Worm (Caenorhabditis elegans) whole organism, L4 larva: ENCODE results near the gene nkcc-1.
A peak's percentile ranks its signal among the peaks of the same experiment; 100 is the strongest.

ENCODE experiments used
- F10B5.3 ChIP-seq: sonication (generic microtip); optimal IDR thresholded peaks from 2 replicates; lab custom pipeline; 2016; ENCODE audit warnings: mild to moderate bottlenecking, missing genetic modification characterization, missing compliant biosample characterization
- F49E8.2 ChIP-seq: sonication (generic microtip); optimal IDR thresholded peaks from 2 replicates; lab custom pipeline; 2016; ENCODE audit warnings: missing compliant biosample characterization, mild to moderate bottlenecking, missing genetic modification characterization, borderline replicate concordance
- T26A8.4 ChIP-seq: fragments of 200-800 bp; sonication (Bioruptor generic); IDR thresholded peaks from 2 replicates; pipeline ENCODE4 v1.3.6; 2022; ENCODE audit warnings: missing genetic modification characterization, missing compliant biosample characterization
- Y105C5A.15 ChIP-seq: fragments of 200-800 bp; sonication (Bioruptor generic); IDR thresholded peaks from 2 replicates; pipeline ENCODE4 v1.3.6; 2022; ENCODE audit warnings: missing genetic modification characterization, missing compliant biosample characterization
- Y48G9A.11 ChIP-seq: fragments of 200-800 bp; sonication (Bioruptor generic); IDR thresholded peaks from 2 replicates; pipeline ENCODE4 v1.3.6; 2022; ENCODE audit warnings: missing genetic modification reagents, missing genetic modification characterization, missing compliant biosample characterization
- ceh-20 ChIP-seq: fragments of 200-800 bp; sonication (Bioruptor generic); IDR thresholded peaks from 2 replicates; pipeline ENCODE4 v1.3.6; 2022; ENCODE audit warnings: missing genetic modification reagents, missing genetic modification characterization, missing compliant biosample characterization
- ceh-44 ChIP-seq: fragments of 200-800 bp; sonication (Bioruptor generic); IDR thresholded peaks from 2 replicates; pipeline ENCODE4 v1.3.6; 2022; ENCODE audit warnings: missing genetic modification reagents, missing genetic modification characterization, missing compliant biosample characterization
- daf-12 ChIP-seq: fragments of 150-350 bp; optimal IDR thresholded peaks from 2 replicates; lab custom pipeline; 2014; ENCODE audit warnings: missing biosample characterization, missing genetic modification reagents, missing genetic modification characterization
- daf-16 ChIP-seq, 3 experiments: sonication (generic microtip); optimal IDR thresholded peaks; 2 replicates each; lab custom pipeline; 2016 to 2017; ENCODE audit warnings: missing genetic modification characterization in 3 of 3, missing genetic modification reagents in 3 of 3, mild to moderate bottlenecking in 2 of 3, missing compliant biosample characterization in 2 of 3, missing biosample characterization in 1 of 3, moderate library complexity in 1 of 3
- daf-8 ChIP-seq: fragments of 200-800 bp; sonication (Bioruptor generic); IDR thresholded peaks from 2 replicates; pipeline ENCODE4 v1.3.6; 2022; ENCODE audit warnings: missing genetic modification characterization, missing compliant biosample characterization
- dmd-6 ChIP-seq: fragments of 200-800 bp; sonication (Bioruptor generic); IDR thresholded peaks from 2 replicates; pipeline ENCODE4 v1.3.6; 2022; ENCODE audit warnings: missing genetic modification reagents, missing genetic modification characterization, missing compliant biosample characterization
- dmd-8 ChIP-seq: fragments of 200-800 bp; sonication (Bioruptor generic); IDR thresholded peaks from 2 replicates; pipeline ENCODE4 v1.3.6; 2022; ENCODE audit warnings: missing genetic modification characterization, missing compliant biosample characterization
- dve-1 ChIP-seq: sonication (generic microtip); optimal IDR thresholded peaks from 2 replicates; lab custom pipeline; 2017; ENCODE audit warnings: antibody characterized with exemption, mild to moderate bottlenecking, missing genetic modification characterization, missing compliant biosample characterization; ENCODE audit not compliant: insufficient read depth
- fos-1 ChIP-seq: fragments of 150-350 bp; optimal IDR thresholded peaks from 2 replicates; lab custom pipeline; 2014; ENCODE audit warnings: missing biosample characterization, missing genetic modification characterization
- hlh-11 ChIP-seq: fragments of 200-800 bp; sonication (Bioruptor generic); optimal IDR thresholded peaks from 2 replicates; lab custom pipeline; 2018; ENCODE audit warnings: mild to moderate bottlenecking, missing genetic modification characterization, missing compliant biosample characterization
- lin-13 ChIP-seq: fragments of 150-350 bp; optimal IDR thresholded peaks from 2 replicates; lab custom pipeline; 2014; ENCODE audit warnings: missing biosample characterization, missing genetic modification reagents, missing genetic modification characterization
- lin-15B ChIP-seq: fragments of 150-350 bp; sonication (generic microtip); optimal IDR thresholded peaks from 3 replicates; lab custom pipeline; 2014; ENCODE audit warnings: missing biosample characterization, missing genetic modification characterization
- lin-38 ChIP-seq: fragments of 200-800 bp; sonication (Bioruptor generic); IDR thresholded peaks from 2 replicates; pipeline ENCODE4 v1.3.6; 2022; ENCODE audit warnings: missing genetic modification reagents, missing genetic modification characterization, missing compliant biosample characterization
- lir-3 ChIP-seq: sonication (generic microtip); optimal IDR thresholded peaks from 2 replicates; lab custom pipeline; 2016; ENCODE audit warnings: mild to moderate bottlenecking, missing genetic modification characterization, missing compliant biosample characterization
- lsy-2 ChIP-seq, 2 experiments: fragments of 150-350 bp in 1 of 2; sonication (generic microtip) in 1 of 2; optimal IDR thresholded peaks; 2 replicates each; lab custom pipeline; 2014 to 2017; ENCODE audit warnings: missing biosample characterization in 2 of 2, missing genetic modification characterization in 2 of 2
- madf-9 ChIP-seq: fragments of 200-800 bp; sonication (Bioruptor generic); conservative IDR thresholded peaks from 2 replicates; pipeline ENCODE4 v1.3.6; 2022; ENCODE audit warnings: missing genetic modification reagents, missing genetic modification characterization, missing compliant biosample characterization
- mep-1 ChIP-seq: fragments of 150-350 bp; sonication (generic microtip); optimal IDR thresholded peaks from 3 replicates; lab custom pipeline; 2014; ENCODE audit warnings: missing biosample characterization, missing genetic modification characterization
- mes-2 ChIP-seq: sonication (generic microtip); optimal IDR thresholded peaks from 2 replicates; lab custom pipeline; 2016; ENCODE audit warnings: missing genotype, mild to moderate bottlenecking, missing genetic modification characterization, missing compliant biosample characterization; ENCODE audit not compliant: poor library complexity, severe bottlenecking
- nhr-41 ChIP-seq: fragments of 200-800 bp; sonication (Bioruptor generic); IDR thresholded peaks from 2 replicates; pipeline ENCODE4 v1.3.6; 2022; ENCODE audit warnings: missing genetic modification reagents, missing genetic modification characterization, missing compliant biosample characterization
- nhr-6 ChIP-seq: fragments of 150-350 bp; optimal IDR thresholded peaks from 2 replicates; lab custom pipeline; 2014; ENCODE audit warnings: missing biosample characterization, missing genetic modification characterization
- nhr-76 ChIP-seq: fragments of 150-350 bp; optimal IDR thresholded peaks from 2 replicates; lab custom pipeline; 2014; ENCODE audit warnings: missing biosample characterization, missing genetic modification characterization
- pqm-1 ChIP-seq: sonication (generic microtip); optimal IDR thresholded peaks from 2 replicates; lab custom pipeline; 2017; ENCODE audit warnings: missing biosample characterization, missing genetic modification characterization
- snpc-1.2 ChIP-seq: fragments of 200-800 bp; sonication (Bioruptor generic); IDR thresholded peaks from 2 replicates; pipeline ENCODE4 v1.3.6; 2022; ENCODE audit warnings: missing genetic modification reagents, missing genetic modification characterization, missing compliant biosample characterization
- unc-39 ChIP-seq: sonication (generic microtip); optimal IDR thresholded peaks from 2 replicates; lab custom pipeline; 2017; ENCODE audit warnings: missing biosample characterization, missing genetic modification characterization
- zfp-3 ChIP-seq: fragments of 200-800 bp; sonication (Bioruptor generic); conservative IDR thresholded peaks from 2 replicates; pipeline ENCODE4 v1.3.6; 2022; ENCODE audit warnings: missing genetic modification reagents, missing genetic modification characterization, missing compliant biosample characterization

Gene nkcc-1

DNA sequence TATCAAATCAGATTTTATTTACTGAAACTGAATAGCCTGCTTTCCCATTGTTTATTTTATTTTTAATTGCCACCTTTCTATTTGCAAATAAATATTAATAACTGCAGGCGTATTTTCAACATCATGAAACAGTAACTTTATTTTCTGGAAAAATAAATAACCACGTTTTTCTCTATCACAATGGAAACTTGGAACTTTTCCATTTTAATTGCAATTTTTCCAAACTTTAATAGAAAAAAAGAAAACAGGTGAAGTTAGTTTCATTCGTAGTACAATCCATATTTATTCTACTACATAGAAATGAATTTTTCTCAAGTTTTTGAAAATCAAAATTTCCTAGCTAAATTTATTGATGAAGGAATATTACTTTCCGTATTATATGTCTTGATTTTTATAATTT lies 5.2 kb upstream of the nkcc-1 start, which contains the start of gene srz-42:
srz-42 (plus strand) TSS at position 301 of the 400 bp plus-strand sequence.
- TF ChIP-seq dmd-6 (GFP tag; lab: Robert Waterston, UW) (no peak), mep-1 (tag; lab: Kevin White, UChicago) (no peak), fos-1 (no peak), dmd-8 (GFP tag; lab: Robert Waterston, UW) (no peak), nhr-76 (tag; lab: Kevin White, UChicago) (no peak), pqm-1 (no peak), T26A8.4 (no peak)

DNA sequence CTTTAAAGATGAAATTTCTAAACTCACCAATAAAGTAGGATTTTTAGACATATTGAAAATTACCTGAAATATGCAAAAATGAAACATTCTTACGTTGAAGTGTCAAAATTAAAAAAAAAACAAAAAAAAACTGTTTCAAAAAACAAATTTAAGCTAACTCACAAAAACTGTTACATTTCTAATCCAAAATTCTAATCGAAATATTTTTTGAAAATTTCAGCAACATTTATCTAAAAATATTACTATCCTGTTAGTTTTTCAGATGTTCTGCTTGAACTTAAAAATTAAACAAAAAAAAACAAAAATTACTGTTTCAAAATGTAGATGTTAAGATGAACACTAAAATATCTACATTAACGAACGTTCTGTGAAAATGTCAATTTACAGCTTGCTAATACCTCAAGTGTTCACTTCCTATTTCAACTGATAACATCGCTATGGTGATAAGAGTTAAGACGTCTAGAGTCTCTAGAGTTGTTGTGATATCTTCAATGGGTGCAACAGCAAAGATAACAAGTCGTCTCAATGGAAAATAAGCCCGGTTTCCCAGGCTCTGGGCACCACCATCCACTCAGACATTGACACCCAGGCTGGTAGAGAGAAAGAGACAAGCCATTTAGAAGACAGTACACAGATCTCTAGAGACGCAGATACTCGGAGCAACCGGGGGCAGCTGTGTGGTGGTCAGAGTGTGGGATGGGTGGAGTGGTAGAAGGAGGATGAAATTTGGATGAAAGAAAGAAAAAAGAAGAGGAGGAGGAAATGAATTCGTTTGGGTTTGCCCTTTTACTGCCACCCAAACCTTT lies 4.2 kb upstream of the nkcc-1 start, which contains the start of gene H12I19.115:
H12I19.115 (minus strand) TSS at position 51 of the 806 bp plus-strand sequence.
- TF ChIP-seq ceh-44, result no peak
- TF ChIP-seq daf-16 (GFP tag; optimal IDR thresholded peaks at IDR 0.05; lab: Kevin White, UChicago), result no peak
- TF ChIP-seq daf-16 (tag; optimal IDR thresholded peaks at IDR 0.05; lab: Kevin White, UChicago), result peak; percentile 53
- TF ChIP-seq pqm-1, result peak; percentile 60

DNA sequence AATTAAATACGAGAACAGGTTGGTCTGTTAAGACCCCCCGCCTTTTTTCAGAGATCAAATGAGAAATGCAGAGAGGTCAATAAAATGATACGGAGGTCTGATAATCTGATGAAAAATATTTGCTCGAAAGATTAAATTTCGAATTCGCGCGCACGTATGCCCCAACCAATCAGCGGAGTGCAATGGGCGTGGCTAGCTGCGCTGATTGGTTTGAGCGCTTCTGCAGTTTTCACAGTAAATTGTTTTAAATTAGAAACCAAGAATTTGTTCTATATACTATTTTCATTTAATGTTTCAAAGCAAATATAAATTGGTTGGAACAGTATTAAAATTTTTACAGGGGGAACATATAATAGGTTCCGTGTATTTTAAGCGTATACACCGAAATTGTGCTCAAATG lies 4.5 kb downstream of the nkcc-1 start:
- no peak for TF ChIP-seq zfp-3 (GFP tag; lab: Robert Waterston, UW)

DNA sequence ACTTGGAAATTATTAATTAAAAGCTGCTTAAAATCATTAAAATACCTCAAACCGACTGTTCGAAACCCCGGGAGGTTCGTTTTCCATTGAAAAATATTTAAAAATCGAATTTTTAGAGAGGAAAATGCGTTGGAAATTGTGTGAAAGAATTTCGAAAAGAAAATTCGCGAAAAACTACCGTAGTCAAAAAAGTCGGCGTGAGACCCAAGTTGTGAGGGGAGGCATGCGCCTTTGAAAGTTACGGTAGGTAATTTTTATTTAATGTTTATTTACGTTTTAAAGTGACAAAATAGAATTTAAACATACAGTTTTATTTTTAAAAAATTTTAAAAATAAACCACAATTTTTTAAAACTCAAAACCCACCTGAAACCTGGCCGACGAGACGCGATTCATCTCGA lies 8.3 kb downstream of the nkcc-1 start:
- TF ChIP-seq Y105C5A.15 (GFP tag; lab: Robert Waterston, UW) (no peak), lin-38 (peak; percentile 27; the same call in 1 of the 2 replicates), mes-2 (tag; lab: Kevin White, UChicago) (no peak), snpc-1.2 (GFP tag; lab: Robert Waterston, UW) (peak; percentile 96), lsy-2 (tag; optimal IDR thresholded peaks at IDR 0.05; lab: Kevin White, UChicago) (peak in 1 of 2 experiments; percentile 57), madf-9 (GFP tag; lab: Robert Waterston, UW) (no peak), daf-8 (no peak), nhr-6 (tag; lab: Kevin White, UChicago) (no peak), unc-39 (tag; lab: Kevin White, UChicago) (no peak), F49E8.2 (tag; lab: Kevin White, UChicago) (peak; percentile 51)

DNA sequence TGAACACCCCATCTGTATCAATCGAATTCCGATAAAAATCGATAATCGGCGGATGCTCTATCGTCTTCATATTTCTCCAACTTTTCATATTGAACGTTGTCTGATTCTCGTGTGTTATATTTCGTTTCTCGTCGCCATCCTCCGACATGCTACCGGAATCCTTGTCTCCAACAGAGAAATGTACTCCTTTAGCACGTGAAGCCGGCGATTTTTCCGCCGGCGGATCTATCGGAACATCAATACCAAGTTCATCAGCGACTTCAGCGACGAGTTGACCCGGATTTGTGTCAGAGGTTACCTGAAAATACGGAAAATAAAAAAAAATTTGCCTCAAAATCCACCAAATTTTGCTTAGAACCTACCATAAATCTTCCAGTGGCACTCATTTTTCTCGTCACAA lies 8.8 kb downstream of the nkcc-1 start:
- TF ChIP-seq nhr-41 (no peak), snpc-1.2 (GFP tag; lab: Robert Waterston, UW) (peak; percentile 62; the same call in 1 of the 2 replicates), dve-1 (tag; lab: Kevin White, UChicago) (no peak)

DNA sequence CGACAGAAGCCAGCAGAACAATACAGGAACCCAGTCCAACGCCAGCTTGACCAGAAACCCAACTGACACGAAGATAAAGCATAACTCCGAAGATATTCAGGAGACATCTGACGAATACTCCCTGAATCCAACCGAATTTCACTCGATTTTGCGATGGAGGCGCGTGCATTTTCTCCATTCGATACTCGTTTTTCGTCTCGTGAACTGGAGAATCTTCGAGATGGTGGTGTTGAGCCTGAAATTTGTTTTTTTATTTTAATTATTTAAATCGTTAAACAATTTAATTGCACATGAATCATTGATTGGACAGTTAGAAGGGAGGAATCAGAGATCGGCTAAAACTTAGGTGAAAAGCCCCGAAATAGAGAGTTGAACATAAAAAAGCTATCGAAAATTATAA lies 9.5 kb downstream of the nkcc-1 start:
- TF ChIP-seq daf-12 (tag; lab: Kevin White, UChicago), result no peak
- TF ChIP-seq ceh-20, result no peak
- TF ChIP-seq snpc-1.2 (GFP tag; lab: Robert Waterston, UW), result peak; percentile 79; the same call in 1 of the 2 replicates
- no peak for TF ChIP-seq fos-1
- TF ChIP-seq mep-1 (tag; lab: Kevin White, UChicago), result no peak
- no peak for TF ChIP-seq Y48G9A.11

DNA sequence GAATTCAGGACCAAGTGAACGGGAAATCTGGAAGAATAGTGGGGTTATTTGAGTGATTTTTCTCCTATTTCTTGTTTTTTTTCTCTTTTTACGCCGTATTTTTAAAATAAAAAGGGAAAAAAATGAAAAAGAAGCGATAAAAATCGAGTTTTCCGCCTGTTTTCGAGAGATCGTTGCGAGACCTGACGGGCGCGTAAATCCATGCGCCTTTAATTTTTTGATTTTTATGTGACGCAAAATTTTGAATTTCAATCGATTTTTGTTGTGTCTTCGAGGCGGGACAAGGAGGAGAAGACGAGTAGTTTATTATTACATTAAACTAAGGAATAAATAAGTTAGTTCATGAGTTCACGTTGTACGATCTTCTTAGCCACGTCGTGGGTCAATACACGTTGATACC lies 10.2 kb downstream of the nkcc-1 start:
- no peak for TF ChIP-seq Y105C5A.15 (GFP tag; lab: Robert Waterston, UW)
- TF ChIP-seq lin-15B (tag; lab: Kevin White, UChicago), result no peak
- peak; percentile 37 for TF ChIP-seq lin-38
- peak; percentile 49 for TF ChIP-seq F49E8.2 (tag; lab: Kevin White, UChicago)
- peak; percentile 4 for TF ChIP-seq lin-13 (GFP tag; lab: Kevin White, UChicago)
- TF ChIP-seq mes-2 (tag; lab: Kevin White, UChicago), result no peak
- 0 out of 2 replicates have a peak, but pooled peaks have one; percentile 43 for TF ChIP-seq Y48G9A.11
- no peak for TF ChIP-seq fos-1
- TF ChIP-seq F10B5.3 (tag; lab: Kevin White, UChicago), result no peak
- TF ChIP-seq hlh-11 (tag; lab: Kevin White, UChicago), result no peak
- peak; percentile 26; the same call in 1 of the 2 replicates for TF ChIP-seq snpc-1.2 (GFP tag; lab: Robert Waterston, UW)
- no peak for TF ChIP-seq lir-3
- no peak for TF ChIP-seq daf-12 (tag; lab: Kevin White, UChicago)
